Worm (Caenorhabditis elegans) whole organism, L4 larva: ENCODE measurements around the gene clec-1.

ENCODE experiments used
- D1046.2 ChIP-seq: fragments of 200-800 bp; sonication (Bioruptor generic); IDR thresholded peaks from 2 replicates; pipeline ENCODE4 v1.3.6; 2022; ENCODE audit warnings: missing genetic modification characterization, missing compliant biosample characterization
- F26F4.8 ChIP-seq: fragments of 200-800 bp; sonication (Bioruptor generic); conservative IDR thresholded peaks from 2 replicates; pipeline ENCODE4 v1.3.6; 2022; ENCODE audit warnings: missing genetic modification characterization, missing compliant biosample characterization
- F37D6.2 ChIP-seq: sonication (generic microtip); optimal IDR thresholded peaks from 2 replicates; lab custom pipeline; 2016; ENCODE audit warnings: mild to moderate bottlenecking, missing genetic modification characterization, missing compliant biosample characterization
- F49E8.2 ChIP-seq: sonication (generic microtip); optimal IDR thresholded peaks from 2 replicates; lab custom pipeline; 2016; ENCODE audit warnings: missing compliant biosample characterization, mild to moderate bottlenecking, missing genetic modification characterization, borderline replicate concordance
- T20F7.1 ChIP-seq: fragments of 200-800 bp; sonication (Bioruptor generic); optimal IDR thresholded peaks from 2 replicates; lab custom pipeline; 2018; ENCODE audit warnings: mild to moderate bottlenecking, missing genetic modification characterization, missing compliant biosample characterization
- T26A8.4 ChIP-seq: fragments of 200-800 bp; sonication (Bioruptor generic); IDR thresholded peaks from 2 replicates; pipeline ENCODE4 v1.3.6; 2022; ENCODE audit warnings: missing genetic modification characterization, missing compliant biosample characterization
- Y48G9A.11 ChIP-seq: fragments of 200-800 bp; sonication (Bioruptor generic); IDR thresholded peaks from 2 replicates; pipeline ENCODE4 v1.3.6; 2022; ENCODE audit warnings: missing genetic modification reagents, missing genetic modification characterization, missing compliant biosample characterization
- ZK546.5 ChIP-seq, 2 experiments: sonication (generic microtip); optimal IDR thresholded peaks; 2 replicates each; lab custom pipeline; 2017; ENCODE audit warnings: missing biosample characterization in 2 of 2, missing genetic modification characterization in 2 of 2
- aly-2 ChIP-seq: sonication (generic microtip); optimal IDR thresholded peaks from 2 replicates; lab custom pipeline; 2018; ENCODE audit warnings: missing biosample characterization, missing genetic modification characterization
- attf-4 ChIP-seq: sonication (generic microtip); optimal IDR thresholded peaks from 3 replicates; lab custom pipeline; 2017; ENCODE audit warnings: missing biosample characterization, missing genetic modification characterization
- ceh-20 ChIP-seq: fragments of 200-800 bp; sonication (Bioruptor generic); IDR thresholded peaks from 2 replicates; pipeline ENCODE4 v1.3.6; 2022; ENCODE audit warnings: missing genetic modification reagents, missing genetic modification characterization, missing compliant biosample characterization
- ceh-28 ChIP-seq: fragments of 150-350 bp; optimal IDR thresholded peaks from 2 replicates; lab custom pipeline; 2014; ENCODE audit warnings: missing biosample characterization, missing genetic modification reagents, missing genetic modification characterization
- ceh-44 ChIP-seq: fragments of 200-800 bp; sonication (Bioruptor generic); IDR thresholded peaks from 2 replicates; pipeline ENCODE4 v1.3.6; 2022; ENCODE audit warnings: missing genetic modification reagents, missing genetic modification characterization, missing compliant biosample characterization
- ces-1 ChIP-seq: fragments of 150-350 bp; sonication (generic microtip); optimal IDR thresholded peaks from 4 replicates; lab custom pipeline; 2014; ENCODE audit warnings: missing biosample characterization, missing genetic modification reagents, missing genetic modification characterization
- ctbp-1 ChIP-seq: fragments of 200-800 bp; sonication (Bioruptor generic); IDR thresholded peaks from 2 replicates; pipeline ENCODE4 v1.3.6; 2022; ENCODE audit warnings: missing genetic modification reagents, missing genetic modification characterization, missing compliant biosample characterization
- daf-8 ChIP-seq: fragments of 200-800 bp; sonication (Bioruptor generic); IDR thresholded peaks from 2 replicates; pipeline ENCODE4 v1.3.6; 2022; ENCODE audit warnings: missing genetic modification characterization, missing compliant biosample characterization
- dmd-9 ChIP-seq: fragments of 200-800 bp; sonication (Bioruptor generic); IDR thresholded peaks from 2 replicates; pipeline ENCODE4 v1.3.6; 2022; ENCODE audit warnings: missing genetic modification reagents, missing genetic modification characterization, missing compliant biosample characterization
- egl-43 ChIP-seq: fragments of 200-800 bp; sonication (Bioruptor generic); IDR thresholded peaks from 2 replicates; pipeline ENCODE4 v1.3.6; 2022; ENCODE audit warnings: missing genetic modification reagents, missing genetic modification characterization, missing compliant biosample characterization
- gei-8 ChIP-seq: fragments of 200-800 bp; sonication (Bioruptor generic); optimal IDR thresholded peaks from 2 replicates; lab custom pipeline; 2018; ENCODE audit warnings: mild to moderate bottlenecking, missing genetic modification characterization, missing compliant biosample characterization
- hif-1 ChIP-seq, 2 experiments: sonication (generic microtip); optimal IDR thresholded peaks; 2 replicates each; lab custom pipeline; 2016 to 2017; ENCODE audit warnings: missing compliant biosample characterization in 2 of 2, missing genetic modification characterization in 2 of 2, missing genetic modification reagents in 2 of 2, missing genotype in 2 of 2, mild to moderate bottlenecking in 1 of 2
- hlh-11 ChIP-seq: fragments of 200-800 bp; sonication (Bioruptor generic); optimal IDR thresholded peaks from 2 replicates; lab custom pipeline; 2018; ENCODE audit warnings: mild to moderate bottlenecking, missing genetic modification characterization, missing compliant biosample characterization
- lin-38 ChIP-seq: fragments of 200-800 bp; sonication (Bioruptor generic); IDR thresholded peaks from 2 replicates; pipeline ENCODE4 v1.3.6; 2022; ENCODE audit warnings: missing genetic modification reagents, missing genetic modification characterization, missing compliant biosample characterization
- madf-9 ChIP-seq: fragments of 200-800 bp; sonication (Bioruptor generic); conservative IDR thresholded peaks from 2 replicates; pipeline ENCODE4 v1.3.6; 2022; ENCODE audit warnings: missing genetic modification reagents, missing genetic modification characterization, missing compliant biosample characterization
- mdl-1 ChIP-seq, 2 experiments: fragments of 150-350 bp in 1 of 2; sonication (generic microtip) in 1 of 2; optimal IDR thresholded peaks; 2 replicates each; lab custom pipeline; 2014 to 2017; ENCODE audit warnings: missing biosample characterization in 2 of 2, missing genetic modification characterization in 2 of 2
- mdt-29 ChIP-seq: fragments of 200-800 bp; sonication (Bioruptor generic); IDR thresholded peaks from 2 replicates; pipeline ENCODE4 v1.3.6; 2022; ENCODE audit warnings: missing genetic modification reagents, missing genetic modification characterization, missing compliant biosample characterization
- mes-2 ChIP-seq: sonication (generic microtip); optimal IDR thresholded peaks from 2 replicates; lab custom pipeline; 2016; ENCODE audit warnings: missing genotype, mild to moderate bottlenecking, missing genetic modification characterization, missing compliant biosample characterization; ENCODE audit not compliant: poor library complexity, severe bottlenecking
- mxl-2 ChIP-seq: fragments of 200-800 bp; sonication (Bioruptor generic); conservative IDR thresholded peaks from 2 replicates; pipeline ENCODE4 v1.3.6; 2022; ENCODE audit warnings: missing genetic modification reagents, missing genetic modification characterization, missing compliant biosample characterization
- nhr-102 ChIP-seq: sonication (generic microtip); optimal IDR thresholded peaks from 2 replicates; lab custom pipeline; 2016; ENCODE audit warnings: mild to moderate bottlenecking, missing genetic modification characterization, moderate library complexity, missing compliant biosample characterization
- nhr-11 ChIP-seq: fragments of 150-350 bp; optimal IDR thresholded peaks from 2 replicates; lab custom pipeline; 2014; ENCODE audit warnings: missing biosample characterization, missing genetic modification characterization
- nhr-25 ChIP-seq: sonication (generic microtip); optimal IDR thresholded peaks from 2 replicates; lab custom pipeline; 2017; ENCODE audit warnings: missing genetic modification characterization, mild to moderate bottlenecking, missing compliant biosample characterization, antibody characterized with exemption, moderate library complexity, borderline replicate concordance; ENCODE audit not compliant: insufficient read depth
- nhr-28 ChIP-seq: fragments of 150-350 bp; optimal IDR thresholded peaks from 2 replicates; lab custom pipeline; 2014; ENCODE audit warnings: missing biosample characterization, missing genetic modification characterization
- nhr-41 ChIP-seq: fragments of 200-800 bp; sonication (Bioruptor generic); IDR thresholded peaks from 2 replicates; pipeline ENCODE4 v1.3.6; 2022; ENCODE audit warnings: missing genetic modification reagents, missing genetic modification characterization, missing compliant biosample characterization
- nhr-48 ChIP-seq: sonication (generic microtip); optimal IDR thresholded peaks from 2 replicates; lab custom pipeline; 2016; ENCODE audit warnings: mild to moderate bottlenecking, missing genetic modification characterization, missing compliant biosample characterization
- nhr-6 ChIP-seq: fragments of 150-350 bp; optimal IDR thresholded peaks from 2 replicates; lab custom pipeline; 2014; ENCODE audit warnings: missing biosample characterization, missing genetic modification characterization
- nhr-76 ChIP-seq: fragments of 150-350 bp; optimal IDR thresholded peaks from 2 replicates; lab custom pipeline; 2014; ENCODE audit warnings: missing biosample characterization, missing genetic modification characterization
- php-3 ChIP-seq: fragments of 200-800 bp; sonication (Bioruptor generic); IDR thresholded peaks from 2 replicates; pipeline ENCODE4 v1.3.6; 2022; ENCODE audit warnings: missing genetic modification reagents, missing genetic modification characterization, missing compliant biosample characterization
- rbr-2 ChIP-seq: sonication (generic microtip); optimal IDR thresholded peaks from 2 replicates; lab custom pipeline; 2016; ENCODE audit warnings: missing genotype, missing genetic modification characterization, missing compliant biosample characterization
- snpc-1.2 ChIP-seq: fragments of 200-800 bp; sonication (Bioruptor generic); IDR thresholded peaks from 2 replicates; pipeline ENCODE4 v1.3.6; 2022; ENCODE audit warnings: missing genetic modification reagents, missing genetic modification characterization, missing compliant biosample characterization
- snpc-4 ChIP-seq: fragments of 150-350 bp; optimal IDR thresholded peaks from 2 replicates; lab custom pipeline; 2014; ENCODE audit warnings: missing biosample characterization, missing genetic modification characterization
- spr-1 ChIP-seq: sonication (generic microtip); optimal IDR thresholded peaks from 2 replicates; lab custom pipeline; 2016; ENCODE audit warnings: mild to moderate bottlenecking, missing genetic modification characterization, missing compliant biosample characterization
- spr-3 ChIP-seq: fragments of 200-800 bp; sonication (Bioruptor generic); optimal IDR thresholded peaks from 2 replicates; lab custom pipeline; 2018; ENCODE audit warnings: mild to moderate bottlenecking, missing genetic modification characterization, missing compliant biosample characterization
- unc-130 ChIP-seq: sonication (generic microtip); optimal IDR thresholded peaks from 2 replicates; lab custom pipeline; 2016; ENCODE audit warnings: missing genetic modification reagents, missing genetic modification characterization, missing compliant biosample characterization
- unc-39 ChIP-seq: sonication (generic microtip); optimal IDR thresholded peaks from 2 replicates; lab custom pipeline; 2017; ENCODE audit warnings: missing biosample characterization, missing genetic modification characterization
- vab-7 ChIP-seq: fragments of 200-800 bp; sonication (Bioruptor generic); IDR thresholded peaks from 2 replicates; pipeline ENCODE4 v1.3.6; 2022; ENCODE audit warnings: missing genetic modification reagents, missing genetic modification characterization, missing compliant biosample characterization
- zfp-2 ChIP-seq: sonication (generic microtip); optimal IDR thresholded peaks from 2 replicates; lab custom pipeline; 2016; ENCODE audit warnings: mild to moderate bottlenecking, missing genetic modification characterization, missing compliant biosample characterization
- zip-11 ChIP-seq: fragments of 200-800 bp; sonication (Bioruptor generic); IDR thresholded peaks from 2 replicates; pipeline ENCODE4 v1.3.6; 2022; ENCODE audit warnings: missing genetic modification characterization, missing compliant biosample characterization
- ztf-11 ChIP-seq: fragments of 150-350 bp; optimal IDR thresholded peaks from 2 replicates; lab custom pipeline; 2014; ENCODE audit warnings: missing biosample characterization, missing genetic modification characterization
- ztf-7 ChIP-seq: fragments of 150-350 bp; optimal IDR thresholded peaks from 2 replicates; lab custom pipeline; 2014; ENCODE audit warnings: missing biosample characterization, missing genetic modification characterization

clec-1 gene

ce11 chrV:5716508-5716907, 16.6 kb downstream of the clec-1 start, which contains the start of gene K09H11.9:
K09H11.9 (minus strand) TSS chrV:5716608.
- TF ChIP-seq attf-4 (no peak), dmd-9 (GFP tag; lab: Robert Waterston, UW) (no peak), ZK546.5 (tag; optimal IDR thresholded peaks at IDR 0.05; lab: Kevin White, UChicago) (no peak), egl-43 (GFP tag; lab: Robert Waterston, UW) (no peak), F26F4.8 (GFP tag; lab: Robert Waterston, UW) (no peak), nhr-48 (no peak), nhr-76 (no peak), mxl-2 (GFP tag; lab: Robert Waterston, UW) (no peak), nhr-28 (no peak), F37D6.2 (tag; lab: Kevin White, UChicago) (no peak), unc-39 (tag; lab: Kevin White, UChicago) (no peak)

ce11 chrV:5717237-5717935, 17.4 kb downstream of the clec-1 start, which contains the start of gene rga-3:
rga-3 (plus strand) TSS chrV:5717885.
- TF ChIP-seq snpc-1.2 (GFP tag; lab: Robert Waterston, UW) (peak; percentile 76), mxl-2 (GFP tag; lab: Robert Waterston, UW) (no peak), nhr-6 (tag; lab: Kevin White, UChicago) (no peak), zfp-2 (tag; lab: Kevin White, UChicago) (no peak), dmd-9 (GFP tag; lab: Robert Waterston, UW) (no peak), T20F7.1 (GFP tag; lab: Kevin White, UChicago) (no peak), nhr-41 (GFP tag; lab: Robert Waterston, UW) (no peak), mdl-1 (tag; optimal IDR thresholded peaks at IDR 0.05; lab: Kevin White, UChicago) (no peak), spr-1 (tag; lab: Kevin White, UChicago) (no peak), mes-2 (tag; lab: Kevin White, UChicago) (no peak), ceh-20 (no peak), ces-1 (GFP tag; lab: Kevin White, UChicago) (no peak), nhr-48 (no peak), spr-3 (GFP tag; lab: Kevin White, UChicago) (no peak), php-3 (GFP tag; lab: Robert Waterston, UW) (no peak), nhr-76 (no peak), Y48G9A.11 (GFP tag; lab: Robert Waterston, UW) (peak; percentile 97), egl-43 (GFP tag; lab: Robert Waterston, UW) (no peak), nhr-25 (tag; lab: Kevin White, UChicago) (no peak), gei-8 (no peak), zip-11 (no peak), D1046.2 (GFP tag; lab: Robert Waterston, UW) (no peak), rbr-2 (tag; lab: Kevin White, UChicago) (no peak), nhr-11 (tag; lab: Kevin White, UChicago) (no peak), madf-9 (GFP tag; lab: Robert Waterston, UW) (no peak), lin-38 (GFP tag; lab: Robert Waterston, UW) (peak; percentile 80), F26F4.8 (GFP tag; lab: Robert Waterston, UW) (no peak), hlh-11 (tag; lab: Kevin White, UChicago) (no peak), T26A8.4 (GFP tag; lab: Robert Waterston, UW) (no peak), unc-130 (GFP tag; lab: Kevin White, UChicago) (peak; percentile 97), ctbp-1 (GFP tag; lab: Robert Waterston, UW) (no peak), hif-1 (tag; optimal IDR thresholded peaks at IDR 0.05; lab: Kevin White, UChicago) (no peak), nhr-102 (no peak), F49E8.2 (tag; lab: Kevin White, UChicago) (peak; percentile 95), aly-2 (tag; lab: Kevin White, UChicago) (no peak), snpc-4 (no peak), vab-7 (no peak), daf-8 (GFP tag; lab: Robert Waterston, UW) (no peak), ceh-44 (0 out of 2 replicates have a peak, but pooled peaks have one; percentile 12), ceh-28 (tag; lab: Kevin White, UChicago) (no peak), ztf-11 (no peak), ztf-7 (tag; lab: Kevin White, UChicago) (no peak), mdt-29 (GFP tag; lab: Robert Waterston, UW) (no peak)
